Worm (Caenorhabditis elegans) whole organism, L1 larva: ENCODE measurements around the gene scpl-4.
A peak's percentile ranks its signal among the peaks of the same experiment; 100 is the strongest.

Experiments
- C16A3.4 ChIP-seq: fragments of 150-350 bp; optimal IDR thresholded peaks from 2 replicates; lab custom pipeline; 2014; ENCODE audit warnings: missing biosample characterization, missing genetic modification characterization
- C34B4.2 ChIP-seq: sonication (generic microtip); optimal IDR thresholded peaks from 2 replicates; lab custom pipeline; 2017; ENCODE audit warnings: mild to moderate bottlenecking, missing genetic modification characterization, missing compliant biosample characterization
- aly-2 ChIP-seq: fragments of 150-350 bp; optimal IDR thresholded peaks from 2 replicates; lab custom pipeline; 2014; ENCODE audit warnings: missing biosample characterization, missing genetic modification characterization
- ama-1 ChIP-seq: fragments of 150-350 bp; optimal IDR thresholded peaks from 2 replicates; lab custom pipeline; 2014
- blmp-1 ChIP-seq: fragments of 150-350 bp; optimal IDR thresholded peaks from 2 replicates; lab custom pipeline; 2014; ENCODE audit warnings: missing biosample characterization, missing genetic modification characterization
- ceh-82 ChIP-seq, 3 experiments: fragments of 150-350 bp in 1 of 3; sonication (generic microtip) in 2 of 3; optimal IDR thresholded peaks; 2 replicates each; lab custom pipeline; 2014 to 2017; ENCODE audit warnings: missing biosample characterization in 3 of 3, missing genetic modification characterization in 3 of 3
- dpl-1 ChIP-seq, 3 experiments: fragments of 150-350 bp in 2 of 3; sonication (generic microtip) in 1 of 3; optimal IDR thresholded peaks; 2 replicates each; lab custom pipeline; 2014 to 2017; ENCODE audit warnings: missing biosample characterization in 3 of 3, missing genetic modification characterization in 3 of 3, missing genetic modification reagents in 3 of 3
- efl-1 ChIP-seq, 4 experiments: fragments of 150-350 bp; optimal IDR thresholded peaks in 3 of 4; peaks in 1 of 4; 1 replicate in 1 of 4; 2 replicates in 3 of 4; lab custom pipeline; 2014; ENCODE audit warnings: missing biosample characterization in 2 of 4, missing genetic modification characterization in 2 of 4, missing genetic modification reagents in 2 of 4
- efl-3 ChIP-seq: fragments of 200-800 bp; sonication (Bioruptor generic); optimal IDR thresholded peaks from 2 replicates; lab custom pipeline; 2018; ENCODE audit warnings: mild to moderate bottlenecking, missing genetic modification characterization, missing compliant biosample characterization
- elt-2 ChIP-seq: sonication (generic microtip); optimal IDR thresholded peaks from 2 replicates; lab custom pipeline; 2016; ENCODE audit warnings: missing genetic modification characterization, mild to moderate bottlenecking, inconsistent platforms, missing compliant biosample characterization, missing genetic modification reagents
- elt-3 ChIP-seq, 6 experiments: fragments of 150-350 bp in 1 of 6; sonication (generic microtip); optimal IDR thresholded peaks; 2 replicates each; lab custom pipeline; 2017 to 2018; ENCODE audit warnings: missing biosample characterization in 6 of 6, missing genetic modification characterization in 6 of 6, inconsistent platforms in 1 of 6
- fkh-10 ChIP-seq: sonication (generic microtip); optimal IDR thresholded peaks from 2 replicates; lab custom pipeline; 2017; ENCODE audit warnings: missing biosample characterization, missing genetic modification reagents, missing genetic modification characterization
- grh-1 ChIP-seq: fragments of 200-800 bp; sonication (Bioruptor generic); IDR thresholded peaks from 2 replicates; pipeline ENCODE4 v1.3.6; 2022; ENCODE audit warnings: missing genetic modification reagents, missing genetic modification characterization, missing compliant biosample characterization
- hlh-4 ChIP-seq: sonication (generic microtip); optimal IDR thresholded peaks from 2 replicates; lab custom pipeline; 2016; ENCODE audit warnings: mild to moderate bottlenecking, missing genetic modification characterization, missing compliant biosample characterization
- hpl-2 ChIP-seq: fragments of 150-350 bp; optimal IDR thresholded peaks from 2 replicates; lab custom pipeline; 2014; ENCODE audit warnings: missing biosample characterization, missing genetic modification reagents, missing genetic modification characterization
- isw-1 ChIP-seq: fragments of 200-800 bp; sonication (Bioruptor generic); IDR thresholded peaks from 2 replicates; pipeline ENCODE4 v1.3.6; 2022; ENCODE audit warnings: missing genetic modification characterization, missing compliant biosample characterization
- lin-13 ChIP-seq: fragments of 150-350 bp; optimal IDR thresholded peaks from 2 replicates; lab custom pipeline; 2014; ENCODE audit warnings: missing biosample characterization, missing genetic modification reagents, missing genetic modification characterization
- lin-14 ChIP-seq: fragments of 200-800 bp; sonication (Bioruptor generic); optimal IDR thresholded peaks from 2 replicates; lab custom pipeline; 2018; ENCODE audit warnings: mild to moderate bottlenecking, missing genetic modification characterization, moderate library complexity, missing compliant biosample characterization
- lin-15B ChIP-seq: fragments of 150-350 bp; sonication (generic microtip); optimal IDR thresholded peaks from 3 replicates; lab custom pipeline; 2014; ENCODE audit warnings: missing biosample characterization, missing genetic modification characterization
- lin-35 ChIP-seq, 2 experiments: fragments of 150-350 bp; optimal IDR thresholded peaks; 2 replicates each; lab custom pipeline; 2014; ENCODE audit warnings: missing biosample characterization in 2 of 2, missing genetic modification characterization in 2 of 2, missing genetic modification reagents in 2 of 2
- lir-3 ChIP-seq: sonication (generic microtip); optimal IDR thresholded peaks from 2 replicates; lab custom pipeline; 2016; ENCODE audit warnings: mild to moderate bottlenecking, missing genetic modification characterization, moderate library complexity, missing compliant biosample characterization; ENCODE audit not compliant: poor library complexity
- lsy-2 ChIP-seq, 2 experiments: fragments of 150-350 bp; optimal IDR thresholded peaks; 2 replicates each; lab custom pipeline; 2014; ENCODE audit warnings: missing biosample characterization in 2 of 2, missing genetic modification characterization in 2 of 2
- mdl-1 ChIP-seq, 2 experiments: fragments of 150-350 bp; optimal IDR thresholded peaks; 2 replicates each; lab custom pipeline; 2014 to 2017; ENCODE audit warnings: missing biosample characterization in 2 of 2, missing genetic modification characterization in 2 of 2, inconsistent platforms in 1 of 2
- nhr-11 ChIP-seq: fragments of 150-350 bp; optimal IDR thresholded peaks from 2 replicates; lab custom pipeline; 2014; ENCODE audit warnings: missing biosample characterization, missing genetic modification characterization
- nhr-12 ChIP-seq: sonication (generic microtip); optimal IDR thresholded peaks from 2 replicates; lab custom pipeline; 2017; ENCODE audit warnings: missing biosample characterization, missing genetic modification characterization
- nhr-19 ChIP-seq: fragments of 200-800 bp; sonication (Bioruptor generic); conservative IDR thresholded peaks from 2 replicates; pipeline ENCODE4 v1.3.6; 2022; ENCODE audit warnings: missing genetic modification characterization, missing compliant biosample characterization
- nhr-20 ChIP-seq: sonication (generic microtip); optimal IDR thresholded peaks from 2 replicates; lab custom pipeline; 2016; ENCODE audit warnings: mild to moderate bottlenecking, missing genetic modification characterization, missing compliant biosample characterization
- nhr-237 ChIP-seq: fragments of 150-350 bp; optimal IDR thresholded peaks from 2 replicates; lab custom pipeline; 2014; ENCODE audit warnings: missing biosample characterization, missing genetic modification characterization
- nhr-47 ChIP-seq: sonication (generic microtip); optimal IDR thresholded peaks from 2 replicates; lab custom pipeline; 2016; ENCODE audit warnings: mild to moderate bottlenecking, missing genetic modification characterization, moderate library complexity, missing compliant biosample characterization
- nhr-77 ChIP-seq: fragments of 150-350 bp; optimal IDR thresholded peaks from 2 replicates; lab custom pipeline; 2014; ENCODE audit warnings: missing biosample characterization, missing genetic modification characterization
- nhr-84 ChIP-seq: sonication (generic microtip); optimal IDR thresholded peaks from 2 replicates; lab custom pipeline; 2017; ENCODE audit warnings: missing biosample characterization, missing genetic modification characterization
- nhr-85 ChIP-seq: sonication (generic microtip); peaks from one replicate; lab custom pipeline; 2016; ENCODE audit warnings: missing genetic modification characterization, inconsistent platforms, missing compliant biosample characterization
- pag-3 ChIP-seq: sonication (generic microtip); optimal IDR thresholded peaks from 2 replicates; lab custom pipeline; 2017; ENCODE audit warnings: missing genetic modification characterization, mild to moderate bottlenecking, missing compliant biosample characterization, antibody characterized with exemption, borderline replicate concordance; ENCODE audit not compliant: insufficient read depth
- pax-3 ChIP-seq: fragments of 200-800 bp; sonication (Bioruptor generic); optimal IDR thresholded peaks from 2 replicates; lab custom pipeline; 2018; ENCODE audit warnings: mild to moderate bottlenecking, missing genetic modification characterization, moderate library complexity, missing compliant biosample characterization
- snu-23 ChIP-seq: sonication (generic microtip); optimal IDR thresholded peaks from 2 replicates; lab custom pipeline; 2016; ENCODE audit warnings: missing genetic modification characterization, missing compliant biosample characterization
- sox-4 ChIP-seq: sonication (generic microtip); optimal IDR thresholded peaks from 2 replicates; lab custom pipeline; 2016; ENCODE audit warnings: missing genetic modification characterization, missing compliant biosample characterization
- sup-37 ChIP-seq: fragments of 200-800 bp; sonication (Bioruptor generic); optimal IDR thresholded peaks from 2 replicates; lab custom pipeline; 2018; ENCODE audit warnings: mild to moderate bottlenecking, missing genetic modification characterization, missing compliant biosample characterization
- swsn-7 ChIP-seq: sonication (generic microtip); optimal IDR thresholded peaks from 2 replicates; lab custom pipeline; 2016; ENCODE audit warnings: missing genetic modification characterization, missing compliant biosample characterization
- tlp-1 ChIP-seq: fragments of 150-350 bp; optimal IDR thresholded peaks from 2 replicates; lab custom pipeline; 2014; ENCODE audit warnings: missing biosample characterization, missing genetic modification characterization
- unc-130 ChIP-seq: fragments of 150-350 bp; optimal IDR thresholded peaks from 2 replicates; lab custom pipeline; 2017; ENCODE audit warnings: missing biosample characterization, missing genetic modification characterization, inconsistent platforms
- unc-62 ChIP-seq: fragments of 150-350 bp; optimal IDR thresholded peaks from 2 replicates; lab custom pipeline; 2014; ENCODE audit warnings: missing biosample characterization, missing genetic modification reagents, missing genetic modification characterization
- unc-86 ChIP-seq: sonication (generic microtip); optimal IDR thresholded peaks from 2 replicates; lab custom pipeline; 2016; ENCODE audit warnings: missing genetic modification characterization, missing compliant biosample characterization
- xbp-1 ChIP-seq: sonication (generic microtip); optimal IDR thresholded peaks from 2 replicates; lab custom pipeline; 2016; ENCODE audit warnings: missing genetic modification characterization, missing compliant biosample characterization
- ztf-11 ChIP-seq, 2 experiments: sonication (generic microtip); optimal IDR thresholded peaks; 2 replicates each; lab custom pipeline; 2016 to 2017; ENCODE audit warnings: missing genetic modification characterization in 2 of 2, missing biosample characterization in 1 of 2, missing compliant biosample characterization in 1 of 2
- ztf-4 ChIP-seq: fragments of 150-350 bp; optimal IDR thresholded peaks from 2 replicates; lab custom pipeline; 2014; ENCODE audit warnings: missing biosample characterization, missing genetic modification characterization

scpl-4 gene

DNA sequence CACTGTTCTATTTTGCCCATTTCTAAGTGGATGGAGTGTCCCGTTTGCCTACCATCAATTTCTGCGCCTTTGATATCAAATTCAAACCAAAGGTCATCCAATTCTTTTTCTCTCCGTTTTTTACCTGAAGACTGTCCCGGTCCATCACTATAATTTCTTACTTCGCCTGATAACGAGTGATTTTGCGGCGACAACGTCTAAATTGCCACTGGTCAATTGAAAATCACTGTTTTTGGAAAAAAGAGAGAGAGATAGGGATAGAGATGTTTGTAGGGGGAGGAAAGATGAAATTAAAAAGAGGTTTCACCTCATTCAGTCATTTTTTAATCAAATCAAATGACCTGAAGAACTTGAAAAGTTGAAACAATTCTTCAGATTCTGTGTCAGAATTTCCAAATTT lies 27.4 kb upstream of the scpl-4 start:
- no peak for TF ChIP-seq lin-15B (tag; lab: Kevin White, UChicago)
- peak; percentile 70 for TF ChIP-seq blmp-1 (tag; lab: Kevin White, UChicago)
- TF ChIP-seq lin-13 = no peak
- TF ChIP-seq swsn-7 (tag; lab: Kevin White, UChicago) = no peak
- no peak for TF ChIP-seq hlh-4 (tag; lab: Kevin White, UChicago)
- no peak for TF ChIP-seq nhr-11 (tag; lab: Kevin White, UChicago)
- no peak for TF ChIP-seq ztf-4 (tag; lab: Kevin White, UChicago)
- TF ChIP-seq grh-1 (GFP tag; lab: Robert Waterston, UW) = no peak
- TF ChIP-seq nhr-77 (tag; lab: Kevin White, UChicago) = no peak
- no peak for TF ChIP-seq pag-3
- TF ChIP-seq lsy-2 (tag; optimal IDR thresholded peaks at IDR 0.05; lab: Kevin White, UChicago) = peak in 1 of 2 experiments; percentile 2
- no peak for TF ChIP-seq unc-86 (tag; lab: Kevin White, UChicago)
- TF ChIP-seq elt-3 (tag; optimal IDR thresholded peaks at IDR 0.05; lab: Kevin White, UChicago) = peak in 2 of 6 experiments; percentile 44 to 65
- no peak for TF ChIP-seq sox-4
- TF ChIP-seq nhr-12 = no peak
- TF ChIP-seq snu-23 (GFP tag; lab: Kevin White, UChicago) = no peak
- TF ChIP-seq hpl-2 (GFP tag; lab: Kevin White, UChicago) = no peak
- TF ChIP-seq nhr-237 (tag; lab: Kevin White, UChicago) = no peak
- no peak for TF ChIP-seq nhr-19 (GFP tag; lab: Robert Waterston, UW)
- TF ChIP-seq lir-3 (tag; lab: Kevin White, UChicago) = no peak
- no peak for TF ChIP-seq aly-2
- TF ChIP-seq nhr-85 (tag; lab: Kevin White, UChicago) = peak; percentile 76
- TF ChIP-seq unc-130 (tag; lab: Kevin White, UChicago) = no peak
- no peak for TF ChIP-seq nhr-84
- TF ChIP-seq dpl-1 (GFP tag; optimal IDR thresholded peaks at IDR 0.05; lab: Kevin White, UChicago) = no peak
- TF ChIP-seq unc-62 (GFP tag; lab: Kevin White, UChicago) = no peak
- TF ChIP-seq efl-1 (optimal IDR thresholded peaks at IDR 0.05; lab: Kevin White, UChicago) = no peak
- no peak for TF ChIP-seq efl-1 (GFP tag; optimal IDR thresholded peaks at IDR 0.05 in 1 of 2; lab: Kevin White, UChicago)
- TF ChIP-seq ama-1 (lab: Kevin White, UChicago) = no peak
- no peak for TF ChIP-seq ztf-11 (tag; optimal IDR thresholded peaks at IDR 0.05; lab: Kevin White, UChicago)
- TF ChIP-seq C16A3.4 (tag; lab: Kevin White, UChicago) = no peak
- TF ChIP-seq sup-37 (GFP tag; lab: Kevin White, UChicago) = no peak
- no peak for TF ChIP-seq mdl-1 (tag; optimal IDR thresholded peaks at IDR 0.05; lab: Kevin White, UChicago)
- TF ChIP-seq tlp-1 (tag; lab: Kevin White, UChicago) = no peak
- no peak for TF ChIP-seq efl-3 (GFP tag; lab: Kevin White, UChicago)
- TF ChIP-seq C34B4.2 (tag; lab: Kevin White, UChicago) = no peak
- no peak for TF ChIP-seq nhr-47 (tag; lab: Kevin White, UChicago)
- peak; percentile 2 for TF ChIP-seq nhr-20 (tag; lab: Kevin White, UChicago)
- TF ChIP-seq elt-2 = no peak
- TF ChIP-seq xbp-1 (tag; lab: Kevin White, UChicago) = no peak
- TF ChIP-seq ceh-82 (tag; optimal IDR thresholded peaks at IDR 0.05; lab: Kevin White, UChicago) = no peak
- no peak for TF ChIP-seq isw-1
- TF ChIP-seq lin-35 (GFP tag; optimal IDR thresholded peaks at IDR 0.05; lab: Kevin White, UChicago) = peak in 1 of 2 experiments; percentile 18
- TF ChIP-seq lin-14 (GFP tag; lab: Kevin White, UChicago) = peak; percentile 59

DNA sequence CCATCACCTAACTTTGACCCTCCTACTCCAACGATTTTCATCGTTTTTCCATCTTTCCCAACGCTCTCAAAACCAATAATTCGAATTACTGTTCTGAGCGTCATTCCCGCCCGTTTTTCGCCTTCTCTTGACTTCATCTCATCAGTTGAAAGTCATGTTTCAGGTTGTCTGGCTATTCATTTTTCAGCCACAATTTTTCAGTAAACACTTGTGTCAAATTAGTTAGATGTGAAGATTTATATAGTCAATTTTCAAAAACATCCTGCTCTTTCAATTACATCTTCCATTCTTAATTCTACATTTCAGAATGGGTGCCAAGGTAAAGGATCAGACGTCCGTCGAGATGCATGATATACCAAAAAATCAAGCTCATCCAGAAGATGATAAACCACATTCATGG lies 26.3 kb upstream of the scpl-4 start, which contains the start of gene del-6:
Gene del-6 (plus strand): TSS at position 301 of the 400 bp plus-strand sequence.
- TF ChIP-seq pax-3 (tag; lab: Kevin White, UChicago) (no peak), hpl-2 (GFP tag; lab: Kevin White, UChicago) (no peak), fkh-10 (GFP tag; lab: Kevin White, UChicago) (no peak), aly-2 (no peak)
